Fruit fly (Drosophila melanogaster) whole organism, embryonic: ENCODE measurements around the gene Tim8.

Source experiments
- ATbp ChIP-seq: fragments of 200-800 bp; sonication (Bioruptor generic); optimal IDR thresholded peaks from 2 replicates; lab custom pipeline; 2017; ENCODE audit warnings: missing biosample characterization, mild to moderate bottlenecking, missing genetic modification characterization, missing genetic modification reagents
- Adf1 ChIP-seq: fragments of 200-800 bp; sonication (Bioruptor generic); IDR thresholded peaks from 2 replicates; pipeline ENCODE4 v1.3.6; 2022; ENCODE audit warnings: missing biosample characterization, missing genetic modification characterization
- Asciz ChIP-seq: fragments of 200-800 bp; sonication (Bioruptor generic); optimal IDR thresholded peaks from 2 replicates; lab custom pipeline; 2017; ENCODE audit warnings: missing biosample characterization, mild to moderate bottlenecking, missing genetic modification characterization, missing genetic modification reagents
- BEAF-32 ChIP-seq: fragments of 200-800 bp; sonication (Bioruptor generic); optimal IDR thresholded peaks from 3 replicates; lab custom pipeline; 2017; ENCODE audit warnings: missing biosample characterization, missing genetic modification characterization, mild to moderate bottlenecking, moderate library complexity, missing genetic modification reagents
- Bgb ChIP-seq: fragments of 200-800 bp; sonication (Bioruptor generic); IDR thresholded peaks from 2 replicates; pipeline ENCODE4 v1.3.6; 2022; ENCODE audit warnings: missing biosample characterization, missing genetic modification characterization; ENCODE audit not compliant: partially characterized antibody
- CG10267 ChIP-seq: fragments of 200-800 bp; sonication (Bioruptor generic); optimal IDR thresholded peaks from 2 replicates; lab custom pipeline; 2018; ENCODE audit warnings: missing biosample characterization, mild to moderate bottlenecking, missing genetic modification characterization, moderate library complexity
- CG10654 ChIP-seq: fragments of 200-800 bp; sonication (Bioruptor generic); optimal IDR thresholded peaks from 2 replicates; lab custom pipeline; 2016; ENCODE audit warnings: missing biosample characterization, missing genetic modification characterization
- CG11398 ChIP-seq: fragments of 200-800 bp; sonication (Bioruptor generic); optimal IDR thresholded peaks from 2 replicates; lab custom pipeline; 2016; ENCODE audit warnings: missing biosample characterization, missing genetic modification characterization
- CG15479 ChIP-seq: fragments of 200-800 bp; sonication (Bioruptor generic); optimal IDR thresholded peaks from 3 replicates; lab custom pipeline; 2019; ENCODE audit warnings: missing biosample characterization, mild to moderate bottlenecking, missing genetic modification characterization, moderate library complexity
- CG16813 ChIP-seq: fragments of 200-800 bp; sonication (Bioruptor generic); IDR thresholded peaks from 3 replicates; pipeline ENCODE4 v1.3.6; 2022; ENCODE audit warnings: missing biosample characterization, missing genetic modification characterization; ENCODE audit not compliant: partially characterized antibody
- CG18599 ChIP-seq: fragments of 200-800 bp; sonication (Bioruptor generic); optimal IDR thresholded peaks from 3 replicates; lab custom pipeline; 2017; ENCODE audit warnings: missing biosample characterization, missing genetic modification characterization, mild to moderate bottlenecking, moderate library complexity, missing genetic modification reagents
- CG2116 ChIP-seq: fragments of 200-800 bp; sonication (Bioruptor generic); optimal IDR thresholded peaks from 3 replicates; lab custom pipeline; 2018; ENCODE audit warnings: missing biosample characterization, mild to moderate bottlenecking, missing genetic modification characterization
- CG32767 ChIP-seq: fragments of 200-800 bp; sonication (Bioruptor generic); IDR thresholded peaks from 2 replicates; pipeline ENCODE4 v1.3.6; 2022; ENCODE audit warnings: missing biosample characterization, missing genetic modification characterization
- CG4360 ChIP-seq: fragments of 200-800 bp; sonication (Bioruptor generic); IDR thresholded peaks from 2 replicates; pipeline ENCODE4 v1.3.6; 2022; ENCODE audit warnings: missing biosample characterization, missing genetic modification characterization
- CG4617 ChIP-seq: fragments of 200-800 bp; sonication (Bioruptor generic); optimal IDR thresholded peaks from 3 replicates; lab custom pipeline; 2016; ENCODE audit warnings: missing biosample characterization, missing genetic modification characterization, borderline replicate concordance
- CG7372 ChIP-seq: fragments of 200-800 bp; sonication (Bioruptor generic); IDR thresholded peaks from 2 replicates; pipeline ENCODE4 v1.3.6; 2022; ENCODE audit warnings: missing biosample characterization, missing genetic modification characterization
- CG9797 ChIP-seq: fragments of 200-800 bp; sonication (Bioruptor generic); optimal IDR thresholded peaks from 3 replicates; lab custom pipeline; 2018; ENCODE audit warnings: missing biosample characterization, mild to moderate bottlenecking, missing genetic modification characterization
- CrebB ChIP-seq: fragments of 200-800 bp; sonication (Bioruptor generic); optimal IDR thresholded peaks from 3 replicates; lab custom pipeline; 2018; ENCODE audit warnings: missing biosample characterization, mild to moderate bottlenecking, missing genetic modification characterization
- Doc3 ChIP-seq: fragments of 200-800 bp; sonication (Bioruptor generic); IDR thresholded peaks from 3 replicates; pipeline ENCODE4 v1.3.6; 2022; ENCODE audit warnings: missing biosample characterization, missing genetic modification characterization; ENCODE audit not compliant: partially characterized antibody
- Dref ChIP-seq: fragments of 200-800 bp; sonication (Bioruptor generic); IDR thresholded peaks from 2 replicates; pipeline ENCODE4 v1.3.6; 2022; ENCODE audit warnings: missing biosample characterization, missing genetic modification characterization
- Drgx ChIP-seq: fragments of 200-800 bp; sonication (Bioruptor generic); IDR thresholded peaks from 2 replicates; pipeline ENCODE4 v1.3.6; 2022; ENCODE audit warnings: missing biosample characterization, missing genetic modification characterization
- E2f2 ChIP-seq: fragments of 200-800 bp; sonication (Bioruptor generic); IDR thresholded peaks from 2 replicates; pipeline ENCODE4 v1.3.6; 2022; ENCODE audit warnings: missing biosample characterization, missing genetic modification characterization
- MBD-R2 ChIP-seq: fragments of 200-800 bp; sonication (Bioruptor generic); IDR thresholded peaks from 2 replicates; pipeline ENCODE4 v1.3.6; 2022; ENCODE audit warnings: missing biosample characterization, missing genetic modification characterization
- Pdp1 ChIP-seq, 2 experiments: fragments of 200-800 bp; sonication (Bioruptor generic); optimal IDR thresholded peaks; 3 replicates each; lab custom pipeline; 2016; ENCODE audit warnings: missing biosample characterization in 2 of 2, missing genetic modification characterization in 2 of 2, mild to moderate bottlenecking in 1 of 2, moderate library complexity in 1 of 2
- Rfx ChIP-seq: fragments of 200-800 bp; sonication (Bioruptor generic); IDR thresholded peaks from 2 replicates; pipeline ENCODE4 v1.3.6; 2022; ENCODE audit warnings: missing biosample characterization, missing genetic modification characterization
- Spps ChIP-seq: fragments of 200-800 bp; sonication (Bioruptor generic); optimal IDR thresholded peaks from 2 replicates; lab custom pipeline; 2018; ENCODE audit warnings: missing biosample characterization, mild to moderate bottlenecking, missing genetic modification characterization
- cg ChIP-seq: fragments of 200-800 bp; sonication (Bioruptor generic); optimal IDR thresholded peaks from 3 replicates; lab custom pipeline; 2019; ENCODE audit warnings: missing biosample characterization, mild to moderate bottlenecking, missing genetic modification characterization, moderate library complexity
- crol ChIP-seq: fragments of 200-800 bp; sonication (Bioruptor generic); IDR thresholded peaks from 2 replicates; pipeline ENCODE4 v1.3.6; 2022; ENCODE audit warnings: missing biosample characterization, missing genetic modification characterization
- ewg ChIP-seq: fragments of 200-800 bp; sonication (Bioruptor generic); optimal IDR thresholded peaks from 3 replicates; lab custom pipeline; 2017; ENCODE audit warnings: mild to moderate bottlenecking, missing biosample characterization, missing genetic modification reagents, missing genetic modification characterization
- gfzf ChIP-seq: fragments of 200-800 bp; sonication (Bioruptor generic); optimal IDR thresholded peaks from 2 replicates; lab custom pipeline; 2016; ENCODE audit warnings: missing biosample characterization, mild to moderate bottlenecking, missing genetic modification characterization, moderate library complexity
- hbn ChIP-seq: fragments of 200-800 bp; sonication (Bioruptor generic); IDR thresholded peaks from 2 replicates; pipeline ENCODE4 v1.3.6; 2022; ENCODE audit warnings: missing biosample characterization, missing genetic modification characterization; ENCODE audit not compliant: partially characterized antibody
- hkb ChIP-seq, 2 experiments: fragments of 200-800 bp in 1 of 2; fragments of >200 bp in 1 of 2; sonication (Bioruptor generic) in 1 of 2; IDR thresholded peaks in 1 of 2; optimal IDR thresholded peaks in 1 of 2; 2 replicates each; pipeline versions ENCODE4 v1.3.6 to Lab custom; 2017 to 2022; ENCODE audit warnings: missing biosample characterization in 1 of 2, missing genetic modification characterization in 1 of 2
- kni ChIP-seq: fragments of 200-800 bp; sonication (Bioruptor generic); optimal IDR thresholded peaks from 3 replicates; lab custom pipeline; 2017; ENCODE audit warnings: mild to moderate bottlenecking, missing biosample characterization, missing genetic modification reagents, missing genetic modification characterization
- lbe ChIP-seq: fragments of 200-800 bp; sonication (Bioruptor generic); optimal IDR thresholded peaks from 2 replicates; lab custom pipeline; 2016; ENCODE audit warnings: missing biosample characterization, mild to moderate bottlenecking, missing genetic modification characterization
- nerfin-1 ChIP-seq: fragments of 200-800 bp; sonication (Bioruptor generic); optimal IDR thresholded peaks from 3 replicates; lab custom pipeline; 2019; ENCODE audit warnings: missing biosample characterization, mild to moderate bottlenecking, missing genetic modification characterization, moderate library complexity
- nerfin-2 ChIP-seq: fragments of 200-800 bp; sonication (Bioruptor generic); IDR thresholded peaks from 2 replicates; pipeline ENCODE4 v1.3.6; 2022; ENCODE audit warnings: missing biosample characterization, missing genetic modification characterization; ENCODE audit not compliant: partially characterized antibody
- pzg ChIP-seq: fragments of 200-800 bp; sonication (Bioruptor generic); optimal IDR thresholded peaks from 3 replicates; lab custom pipeline; 2018; ENCODE audit warnings: missing biosample characterization, mild to moderate bottlenecking, missing genetic modification characterization, moderate library complexity
- sd ChIP-seq: fragments of 200-800 bp; sonication (Bioruptor generic); optimal IDR thresholded peaks from 3 replicates; lab custom pipeline; 2018; ENCODE audit warnings: missing biosample characterization, mild to moderate bottlenecking, missing genetic modification characterization, moderate library complexity
- sens ChIP-seq: fragments of 200-800 bp; sonication (Bioruptor generic); peaks from one replicate; lab custom pipeline; 2016; ENCODE audit warnings: missing biosample characterization, missing genetic modification characterization
- sna ChIP-seq: fragments of 200-800 bp; sonication (Bioruptor generic); IDR thresholded peaks from 2 replicates; pipeline ENCODE4 v1.3.6; 2022; ENCODE audit warnings: missing biosample characterization, missing genetic modification characterization; ENCODE audit not compliant: partially characterized antibody
- so ChIP-seq: fragments of 200-800 bp; sonication (Bioruptor generic); IDR thresholded peaks from 3 replicates; pipeline ENCODE4 v1.3.6; 2022; ENCODE audit warnings: missing biosample characterization, missing genetic modification characterization
- stc ChIP-seq: fragments of 200-800 bp; sonication (Bioruptor generic); IDR thresholded peaks from 2 replicates; pipeline ENCODE4 v1.3.6; 2022; ENCODE audit warnings: missing biosample characterization, missing genetic modification characterization
- tna ChIP-seq: fragments of 200-800 bp; sonication (Bioruptor generic); IDR thresholded peaks from 2 replicates; pipeline ENCODE4 v1.3.6; 2022; ENCODE audit warnings: missing biosample characterization, missing genetic modification characterization; ENCODE audit not compliant: partially characterized antibody
- zen ChIP-seq: fragments of 200-800 bp; sonication (Bioruptor generic); optimal IDR thresholded peaks from 3 replicates; lab custom pipeline; 2018; ENCODE audit warnings: missing biosample characterization, mild to moderate bottlenecking, missing genetic modification characterization, moderate library complexity

Tim8 gene

DNA sequence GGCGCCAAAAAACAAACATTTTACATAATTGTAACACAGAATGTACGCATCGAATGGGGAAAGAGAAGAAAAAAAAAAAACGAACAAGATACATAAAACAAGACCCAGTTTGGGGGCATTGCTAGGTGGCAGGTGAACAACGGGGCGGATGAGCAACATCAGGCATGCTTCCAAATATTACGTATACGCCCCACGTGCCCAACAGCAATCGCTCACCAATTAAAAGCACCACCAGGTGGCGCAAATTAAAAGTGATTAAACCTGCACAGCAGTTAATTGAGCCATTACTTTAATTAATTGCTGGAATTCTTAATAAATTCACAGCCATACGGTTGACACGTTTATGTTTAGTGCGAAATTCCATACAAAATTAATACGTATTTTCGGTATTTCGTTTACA is 17.3 kb downstream of the Tim8 start (continued):
- TF ChIP-seq CG11398 (GFP tag; lab: Kevin White, UChicago) (no peak), hkb (optimal IDR thresholded peaks at IDR 0.05; lab: Kevin White, UChicago) (no peak), hkb (GFP tag; IDR thresholded peaks at IDR 0.05; lab: Robert Waterston, UW) (no peak), CG7372 (GFP tag; lab: Robert Waterston, UW) (peak; percentile 90), ATbp (no peak), Drgx (GFP tag; lab: Robert Waterston, UW) (no peak)

DNA sequence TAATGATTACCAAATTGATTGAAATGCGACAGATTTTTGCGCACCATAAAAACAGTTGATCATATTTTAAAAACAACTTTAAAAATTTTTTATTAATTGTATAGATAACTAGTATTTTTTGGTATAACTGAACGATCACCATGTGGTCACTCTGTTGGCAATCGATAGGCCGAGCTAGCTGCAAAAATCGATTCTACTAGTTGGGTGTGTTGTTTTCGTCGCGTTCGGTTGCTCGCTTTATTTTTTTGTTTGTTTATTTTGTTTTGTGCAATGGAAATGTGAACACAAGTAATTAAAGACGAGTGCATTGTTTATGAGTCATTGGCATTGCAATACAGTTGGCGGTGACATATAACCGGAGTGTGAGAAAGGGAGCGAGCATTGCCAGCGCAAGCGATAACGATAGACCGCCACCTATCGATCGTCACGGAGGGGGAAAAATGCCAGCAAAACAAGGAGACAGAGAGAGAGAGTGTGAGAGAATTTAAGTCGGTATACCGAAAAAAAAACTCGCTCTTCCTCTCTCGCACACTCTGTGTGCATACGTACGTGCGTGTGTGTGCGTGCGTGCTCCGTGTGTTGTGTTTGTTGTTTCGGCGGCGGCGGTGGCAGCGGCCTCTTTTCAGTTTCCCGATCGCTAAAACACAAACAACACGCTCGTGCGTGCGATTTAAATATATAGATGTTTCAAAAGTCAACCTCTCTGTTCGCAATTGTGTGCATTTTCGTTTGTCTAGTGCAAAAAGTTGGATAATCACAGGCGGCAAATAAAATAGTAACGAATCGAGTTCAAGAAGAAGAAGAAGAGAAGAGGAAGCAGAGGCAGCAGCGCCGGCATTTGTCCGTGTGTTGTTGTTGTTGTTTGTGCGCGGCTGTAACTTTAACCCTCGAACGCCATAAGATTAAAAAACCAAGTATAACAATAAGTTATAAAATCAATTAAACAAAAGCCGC is 21.5 kb downstream of the Tim8 start:
- TF ChIP-seq CG16813 (peak; percentile 70), CG2116 (GFP tag; lab: Kevin White, UChicago) (peak; percentile 56), CG18599 (GFP tag; lab: Kevin White, UChicago) (peak; percentile 14), zen (tag; lab: Kevin White, UChicago) (peak; percentile 2), gfzf (GFP tag; lab: Kevin White, UChicago) (peak; percentile 66), CG4360 (peak; percentile 94), CG9797 (GFP tag; lab: Kevin White, UChicago) (peak; percentile 65), CG15479 (GFP tag; lab: Kevin White, UChicago) (peak; percentile 13), crol (GFP tag; lab: Robert Waterston, UW) (0 out of 2 replicates have a peak, but pooled peaks have one; percentile 37), nerfin-2 (peak; percentile 82), Pdp1 (GFP tag; optimal IDR thresholded peaks at IDR 0.05; lab: Kevin White, UChicago) (peak in 1 of 2 experiments; percentile 7), sens (GFP tag; lab: Kevin White, UChicago) (peak; percentile 54), nerfin-1 (tag; lab: Kevin White, UChicago) (peak; percentile 56), Asciz (GFP tag; lab: Kevin White, UChicago) (peak; percentile 1), Spps (tag; lab: Kevin White, UChicago) (no peak), MBD-R2 (0 out of 2 replicates have a peak, but pooled peaks have one; percentile 13), Adf1 (GFP tag; lab: Robert Waterston, UW) (peak; percentile 82), hbn (GFP tag; lab: Robert Waterston, UW) (0 out of 2 replicates have a peak, but pooled peaks have one; percentile 52), lbe (GFP tag; lab: Kevin White, UChicago) (peak; percentile 9), Bgb (GFP tag; lab: Robert Waterston, UW) (peak; percentile 71), so (GFP tag; lab: Robert Waterston, UW) (0 out of 3 replicates have a peak, but pooled peaks have one; percentile 30), pzg (GFP tag; lab: Kevin White, UChicago) (peak; percentile 36), ewg (GFP tag; lab: Kevin White, UChicago) (no peak), Rfx (peak; percentile 9; the same call in 1 of the 2 replicates), Dref (peak; percentile 65), sd (peak; percentile 12), kni (GFP tag; lab: Kevin White, UChicago) (peak; percentile 23), BEAF-32 (GFP tag; lab: Kevin White, UChicago) (peak; percentile 65), CG32767 (peak; percentile 84), sna (GFP tag; lab: Robert Waterston, UW) (peak; percentile 84), CrebB (tag; lab: Kevin White, UChicago) (peak; percentile 20), E2f2 (GFP tag; lab: Robert Waterston, UW) (0 out of 2 replicates have a peak, but pooled peaks have one; percentile 15), CG10654 (no peak), Doc3 (GFP tag; lab: Robert Waterston, UW) (peak; percentile 69), CG10267 (tag; lab: Kevin White, UChicago) (peak; percentile 17), stc (GFP tag; lab: Robert Waterston, UW) (peak; percentile 60; the same call in 1 of the 2 replicates), tna (GFP tag; lab: Robert Waterston, UW) (peak; percentile 88), CG4617 (GFP tag; lab: Kevin White, UChicago) (peak; percentile 49), cg (GFP tag; lab: Kevin White, UChicago) (peak; percentile 90)
